In the genomic region with DNA sequence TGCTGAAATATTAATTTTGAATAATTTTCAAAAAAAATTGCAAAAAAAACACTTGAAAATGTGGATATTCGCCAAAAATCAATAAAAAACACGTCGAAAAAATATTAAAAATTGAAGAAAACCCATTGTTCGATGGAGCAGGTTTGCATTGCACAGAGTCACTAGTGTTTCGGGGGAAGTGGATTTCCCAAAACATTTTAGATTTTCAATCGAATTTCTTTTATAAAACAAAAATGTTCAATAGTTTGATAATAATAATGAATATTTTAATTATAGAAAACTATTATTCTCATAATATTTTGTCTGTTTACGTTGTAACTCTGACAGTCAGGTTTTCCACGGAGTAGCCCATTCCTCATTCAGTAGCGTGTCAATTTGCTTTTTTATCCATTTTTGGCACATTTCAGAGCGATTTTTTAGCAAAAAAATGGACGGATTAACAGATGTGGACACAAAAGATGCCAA, we compare ENCODE assay signal across 5 worm cellular contexts.
TF ChIP-seq lines count a peak whose summit lies in the region.

gex-4 (minus strand) TSS at position 2 of the 465 bp plus-strand sequence.
gphr-1 (plus strand) TSS at position 415 of the 465 bp plus-strand sequence.

TF ChIP-seq in whole organism, L1 larva, 84 proteins besides CTCF, POLR2A, EP300 and RAD21 (continues in another document):
- peak; percentile 67 for TF ChIP-seq snu-23 (GFP tag; optimal IDR thresholded peaks at IDR 0.05; lab: Kevin White, UChicago)
- TF ChIP-seq ceh-82 (tag; optimal IDR thresholded peaks at IDR 0.05; lab: Kevin White, UChicago), result peak in 1 of 3 experiments; percentile 31
- peak; percentile 38 for TF ChIP-seq unc-86 (tag; optimal IDR thresholded peaks at IDR 0.05; lab: Kevin White, UChicago)
- TF ChIP-seq fkh-10 (GFP tag; optimal IDR thresholded peaks at IDR 0.05; lab: Kevin White, UChicago), result no peak
- no peak for TF ChIP-seq hlh-4 (tag; optimal IDR thresholded peaks at IDR 0.05; lab: Kevin White, UChicago)
- no peak for TF ChIP-seq unc-130 (tag; optimal IDR thresholded peaks at IDR 0.05; lab: Kevin White, UChicago)
- no peak for TF ChIP-seq lir-3 (tag; optimal IDR thresholded peaks at IDR 0.05; lab: Kevin White, UChicago; ENCODE audit: poor library complexity)
- no peak for TF ChIP-seq alr-1 (tag; optimal IDR thresholded peaks at IDR 0.05; lab: Kevin White, UChicago; ENCODE audit: borderline replicate concordance)
- TF ChIP-seq nhr-77 (tag; optimal IDR thresholded peaks at IDR 0.05; lab: Kevin White, UChicago), result no peak
- TF ChIP-seq pag-3 (tag; optimal IDR thresholded peaks at IDR 0.05; lab: Kevin White, UChicago; ENCODE audit: borderline replicate concordance, insufficient read depth), result no peak
- TF ChIP-seq mab-9 (GFP tag; IDR thresholded peaks at IDR 0.05; lab: Robert Waterston, UW), result no peak
- TF ChIP-seq nhr-237 (tag; optimal IDR thresholded peaks at IDR 0.05; lab: Kevin White, UChicago), result no peak
- peak; percentile 65 to 72 for TF ChIP-seq lin-35 (GFP tag; optimal IDR thresholded peaks at IDR 0.05; lab: Kevin White, UChicago)
- no peak for TF ChIP-seq lin-39 (tag; optimal IDR thresholded peaks at IDR 0.05; lab: Kevin White, UChicago)
- no peak for TF ChIP-seq ceh-88 (GFP tag; IDR thresholded peaks at IDR 0.05; lab: Robert Waterston, UW)
- peak; percentile 79 for TF ChIP-seq fkh-8 (tag; optimal IDR thresholded peaks at IDR 0.05; lab: Kevin White, UChicago)

TF ChIP-seq in whole organism, L3 larva, 47 proteins besides CTCF, POLR2A, EP300 and RAD21:
- TF ChIP-seq lin-15B (tag; optimal IDR thresholded peaks at IDR 0.05; lab: Kevin White, UChicago), result peak; percentile 85
- TF ChIP-seq mdl-1 (tag; optimal IDR thresholded peaks at IDR 0.05; lab: Kevin White, UChicago), result no peak
- TF ChIP-seq egl-5 (tag; optimal IDR thresholded peaks at IDR 0.05; lab: Kevin White, UChicago), result peak; percentile 25
- TF ChIP-seq lin-39 (tag; optimal IDR thresholded peaks at IDR 0.05; lab: Kevin White, UChicago), result no peak
- TF ChIP-seq pha-4 (tag; optimal IDR thresholded peaks at IDR 0.05; lab: Kevin White, UChicago), result peak; percentile 77
- TF ChIP-seq nfya-1 (tag; optimal IDR thresholded peaks at IDR 0.05; lab: Kevin White, UChicago; ENCODE audit: insufficient read depth), result peak; percentile 63
- peak; percentile 20 for TF ChIP-seq nhr-23 (tag; optimal IDR thresholded peaks at IDR 0.05; lab: Kevin White, UChicago)
- TF ChIP-seq elt-1 (tag; optimal IDR thresholded peaks at IDR 0.05; lab: Kevin White, UChicago), result no peak

TF ChIP-seq in whole organism, early embryonic, 17 proteins besides CTCF, POLR2A, EP300 and RAD21:
- TF ChIP-seq tbx-37 (GFP tag; conservative IDR thresholded peaks at IDR 0.05; lab: Robert Waterston, UW) (0 out of 2 replicates have a peak, but pooled peaks have one; percentile 2), ama-1 (optimal IDR thresholded peaks at IDR 0.05; lab: Kevin White, UChicago) (no peak)

TF ChIP-seq in whole organism, midembryonic, 9 proteins besides CTCF, POLR2A, EP300 and RAD21:
- peak; percentile 26 for TF ChIP-seq cog-1 (tag; optimal IDR thresholded peaks at IDR 0.05; lab: Kevin White, UChicago)
- no peak for TF ChIP-seq klf-2 (GFP tag; conservative IDR thresholded peaks at IDR 0.05; lab: Robert Waterston, UW)
- no peak for TF ChIP-seq med-1 (GFP tag; optimal IDR thresholded peaks at IDR 0.05; lab: Kevin White, UChicago; ENCODE audit: insufficient read depth)
- 0 out of 2 replicates have a peak, but pooled peaks have one; percentile 41 for TF ChIP-seq ztf-23 (GFP tag; IDR thresholded peaks at IDR 0.05; lab: Robert Waterston, UW)
- no peak for TF ChIP-seq tab-1 (GFP tag; IDR thresholded peaks at IDR 0.05; lab: Robert Waterston, UW)
- peak; percentile 67 for TF ChIP-seq T22C8.4 (GFP tag; IDR thresholded peaks at IDR 0.05; lab: Robert Waterston, UW)

TF ChIP-seq in whole organism, young adult, 124 proteins besides CTCF, POLR2A, EP300 and RAD21:
- TF ChIP-seq Y67H2A.10 (GFP tag; conservative IDR thresholded peaks at IDR 0.05; lab: Robert Waterston, UW), result no peak
- no peak for TF ChIP-seq chd-7 (tag; optimal IDR thresholded peaks at IDR 0.05; lab: Kevin White, UChicago)
- no peak for TF ChIP-seq ztf-22 (GFP tag; optimal IDR thresholded peaks at IDR 0.05; lab: Kevin White, UChicago)
- no peak for TF ChIP-seq ccch-3 (GFP tag; optimal IDR thresholded peaks at IDR 0.05; lab: Kevin White, UChicago)
- TF ChIP-seq Y56A3A.18 (GFP tag; IDR thresholded peaks at IDR 0.05; lab: Robert Waterston, UW), result no peak
- no peak for TF ChIP-seq rec-8 (tag; optimal IDR thresholded peaks at IDR 0.05; lab: Kevin White, UChicago)
- TF ChIP-seq mel-28 (tag; optimal IDR thresholded peaks at IDR 0.05; lab: Kevin White, UChicago; ENCODE audit: borderline replicate concordance), result no peak
- TF ChIP-seq let-526 (GFP tag; IDR thresholded peaks at IDR 0.05; lab: Robert Waterston, UW), result no peak
- TF ChIP-seq pha-4 (tag; optimal IDR thresholded peaks at IDR 0.05; lab: Kevin White, UChicago), result no peak
- TF ChIP-seq snpc-1.1 (tag; optimal IDR thresholded peaks at IDR 0.05; lab: Kevin White, UChicago; ENCODE audit: insufficient read depth), result no peak
- TF ChIP-seq B0035.1 (tag; optimal IDR thresholded peaks at IDR 0.05; lab: Kevin White, UChicago), result no peak
- TF ChIP-seq F49E8.2 (tag; optimal IDR thresholded peaks at IDR 0.05; lab: Kevin White, UChicago; ENCODE audit: insufficient read depth), result no peak
- peak; percentile 16 for TF ChIP-seq K12H6.12 (tag; optimal IDR thresholded peaks at IDR 0.05; lab: Kevin White, UChicago)
- peak; percentile 25 for TF ChIP-seq lin-40 (tag; optimal IDR thresholded peaks at IDR 0.05; lab: Kevin White, UChicago)
- no peak for TF ChIP-seq F39B2.1 (GFP tag; IDR thresholded peaks at IDR 0.05; lab: Robert Waterston, UW)
- TF ChIP-seq ama-1 (optimal IDR thresholded peaks at IDR 0.05; lab: Kevin White, UChicago), result no peak
- TF ChIP-seq ama-1 (GFP tag; optimal IDR thresholded peaks at IDR 0.05; lab: Kevin White, UChicago), result no peak
- no peak for TF ChIP-seq lsy-27 (tag; optimal IDR thresholded peaks at IDR 0.05; lab: Kevin White, UChicago; ENCODE audit: borderline replicate concordance, insufficient read depth)
- TF ChIP-seq mcd-1 (GFP tag; IDR thresholded peaks at IDR 0.05; lab: Robert Waterston, UW), result peak; percentile 77
- TF ChIP-seq dox-1 (GFP tag; IDR thresholded peaks at IDR 0.05; lab: Robert Waterston, UW), result no peak
- TF ChIP-seq ztf-3 (GFP tag; optimal IDR thresholded peaks at IDR 0.05; lab: Kevin White, UChicago), result no peak
- TF ChIP-seq let-607 (tag; optimal IDR thresholded peaks at IDR 0.05; lab: Kevin White, UChicago), result no peak
- no peak for TF ChIP-seq pbrm-1 (GFP tag; IDR thresholded peaks at IDR 0.05; lab: Robert Waterston, UW)
- TF ChIP-seq T26A5.8 (tag; optimal IDR thresholded peaks at IDR 0.05; lab: Kevin White, UChicago), result no peak
- TF ChIP-seq ceh-27 (GFP tag; optimal IDR thresholded peaks at IDR 0.05; lab: Kevin White, UChicago), result peak; percentile 5
- TF ChIP-seq K11D2.4 (GFP tag; IDR thresholded peaks at IDR 0.05; lab: Robert Waterston, UW), result no peak
- TF ChIP-seq F37B4.10 (GFP tag; IDR thresholded peaks at IDR 0.05; lab: Robert Waterston, UW), result no peak
- no peak for TF ChIP-seq nhr-27 (tag; optimal IDR thresholded peaks at IDR 0.05; lab: Kevin White, UChicago)
- TF ChIP-seq akir-1 (GFP tag; optimal IDR thresholded peaks at IDR 0.05; lab: Kevin White, UChicago), result no peak
- no peak for TF ChIP-seq ztf-25 (GFP tag; IDR thresholded peaks at IDR 0.05; lab: Robert Waterston, UW)
- no peak for TF ChIP-seq efl-1 (GFP tag; optimal IDR thresholded peaks at IDR 0.05; lab: Kevin White, UChicago)
- TF ChIP-seq somi-1 (GFP tag; optimal IDR thresholded peaks at IDR 0.05; lab: Kevin White, UChicago), result no peak
- no peak for TF ChIP-seq F55B11.4 (tag; optimal IDR thresholded peaks at IDR 0.05; lab: Kevin White, UChicago; ENCODE audit: borderline replicate concordance, insufficient read depth)
- TF ChIP-seq ets-4 (GFP tag; optimal IDR thresholded peaks at IDR 0.05; lab: Kevin White, UChicago), result no peak
- TF ChIP-seq F23B12.7 (tag; optimal IDR thresholded peaks at IDR 0.05; lab: Kevin White, UChicago; ENCODE audit: insufficient read depth), result peak; percentile 13
- no peak for TF ChIP-seq lin-26 (GFP tag; IDR thresholded peaks at IDR 0.05; lab: Robert Waterston, UW)
- no peak for TF ChIP-seq atf-7 (tag; optimal IDR thresholded peaks at IDR 0.05; lab: Kevin White, UChicago)
- TF ChIP-seq attf-5 (GFP tag; optimal IDR thresholded peaks at IDR 0.05; lab: Kevin White, UChicago), result peak; percentile 53
- TF ChIP-seq snpc-4 (GFP tag; optimal IDR thresholded peaks at IDR 0.05; lab: Kevin White, UChicago), result no peak
- peak in 1 of 4 experiments; percentile 13 for TF ChIP-seq snpc-4 (tag; optimal IDR thresholded peaks at IDR 0.05; lab: Kevin White, UChicago)
- TF ChIP-seq B0336.3 (GFP tag; IDR thresholded peaks at IDR 0.05; lab: Robert Waterston, UW), result no peak
- no peak for TF ChIP-seq hmg-1.2 (GFP tag; IDR thresholded peaks at IDR 0.05; lab: Robert Waterston, UW)
- TF ChIP-seq snpc-1.3 (tag; optimal IDR thresholded peaks at IDR 0.05; lab: Kevin White, UChicago; ENCODE audit: insufficient read depth), result no peak
- no peak for TF ChIP-seq F57A8.1 (GFP tag; optimal IDR thresholded peaks at IDR 0.05; lab: Kevin White, UChicago)
- TF ChIP-seq ceh-100 (GFP tag; IDR thresholded peaks at IDR 0.05; lab: Robert Waterston, UW), result peak; percentile 89
- no peak for TF ChIP-seq ceh-79 (tag; optimal IDR thresholded peaks at IDR 0.05; lab: Kevin White, UChicago)

Comparison
In these comparisons a context has a peak if more than half of its experiments do, and no peak if none do; other contexts are left out.
1. Of the 8 proteins assayed by ChIP-seq in both whole organism, young adult and whole organism, L1 larva: peak only in whole organism, young adult: none; only in whole organism, L1 larva: dpl-1, efl-1 and lin-35; in both: none; in neither: 4; mixed calls (peak in some experiments, not most) for 1.